Worm (Caenorhabditis elegans): Measurements from ENCODE around the gene C44B11.6.

- TF ChIP-seq elt-2 (tag; optimal IDR thresholded peaks at IDR 0.05) (no peak), tbx-7 (tag; optimal IDR thresholded peaks at IDR 0.05) (no peak), ceh-6 (GFP tag; optimal IDR thresholded peaks at IDR 0.05) (no peak), unc-55 (GFP tag; optimal IDR thresholded peaks at IDR 0.05) (no peak), unc-86 (tag; optimal IDR thresholded peaks at IDR 0.05) (no peak), ceh-24 (tag; optimal IDR thresholded peaks at IDR 0.05) (no peak), pag-3 (tag; optimal IDR thresholded peaks at IDR 0.05; ENCODE audit: borderline replicate concordance) (no peak), sox-2 (GFP tag; IDR thresholded peaks at IDR 0.05) (no peak), nhr-11 (tag; optimal IDR thresholded peaks at IDR 0.05) (no peak), pqm-1 (tag; optimal IDR thresholded peaks at IDR 0.05) (no peak), ceh-22 (tag; optimal IDR thresholded peaks at IDR 0.05) (no peak)
Measured at ce11 chrIII:3160490-3160889, 7.5 kb downstream of the C44B11.6 start.

Data from whole organism, late embryonic.